Worm (Caenorhabditis elegans): Measurements from ENCODE around the gene pccb-1.

Gene pccb-1

DNA sequence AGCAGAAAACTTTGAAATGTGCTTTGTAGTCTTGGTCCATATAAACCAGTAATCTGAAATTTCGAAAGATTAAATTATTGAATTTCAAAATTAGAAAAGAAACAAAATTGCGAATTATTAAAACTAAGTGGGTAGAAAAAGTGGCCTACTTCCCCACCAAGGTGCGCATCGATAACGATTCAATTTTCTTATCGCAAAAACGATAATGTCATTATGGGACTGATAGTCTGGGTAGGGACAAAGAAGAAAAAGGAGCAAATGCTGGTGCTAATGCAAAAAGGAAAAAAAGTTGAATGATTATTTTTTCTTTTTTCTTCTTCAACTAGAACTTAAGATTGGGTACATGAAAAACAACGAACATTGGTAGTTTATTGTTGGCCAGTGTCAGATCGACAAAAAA, 21.2 kb downstream of the pccb-1 start, which contains the start of gene gpcp-1:
gpcp-1 (minus strand) TSS at position 53 of the 400 bp plus-strand sequence.
- TF ChIP-seq dao-5 (tag; optimal IDR thresholded peaks at IDR 0.05) (no peak), him-1 (tag; optimal IDR thresholded peaks at IDR 0.05) (no peak), W03F9.2 (tag; optimal IDR thresholded peaks at IDR 0.05) (no peak)

DNA sequence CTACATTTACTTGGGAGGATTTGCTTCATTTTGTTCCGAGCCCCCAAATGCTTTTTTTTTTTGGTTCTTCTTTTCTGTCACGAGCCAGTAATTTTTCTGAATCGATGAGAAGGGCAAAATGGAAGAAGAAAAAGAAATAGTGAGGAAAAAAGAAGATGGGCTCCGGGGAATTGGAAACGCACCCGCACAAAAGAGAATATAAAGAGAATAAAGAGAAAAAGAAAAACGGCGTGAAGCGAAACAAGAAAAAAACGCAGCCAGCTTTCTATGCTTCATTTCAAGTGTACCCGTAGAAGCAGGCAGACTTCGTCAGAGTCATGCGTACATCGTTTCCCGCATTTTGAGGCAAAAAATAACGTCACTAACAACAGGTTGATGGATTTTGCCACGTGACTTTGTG, 21.7 kb downstream of the pccb-1 start:
- no peak for TF ChIP-seq W03F9.2 (tag; optimal IDR thresholded peaks at IDR 0.05)
- peak; percentile 76 for TF ChIP-seq him-1 (tag; optimal IDR thresholded peaks at IDR 0.05)

DNA sequence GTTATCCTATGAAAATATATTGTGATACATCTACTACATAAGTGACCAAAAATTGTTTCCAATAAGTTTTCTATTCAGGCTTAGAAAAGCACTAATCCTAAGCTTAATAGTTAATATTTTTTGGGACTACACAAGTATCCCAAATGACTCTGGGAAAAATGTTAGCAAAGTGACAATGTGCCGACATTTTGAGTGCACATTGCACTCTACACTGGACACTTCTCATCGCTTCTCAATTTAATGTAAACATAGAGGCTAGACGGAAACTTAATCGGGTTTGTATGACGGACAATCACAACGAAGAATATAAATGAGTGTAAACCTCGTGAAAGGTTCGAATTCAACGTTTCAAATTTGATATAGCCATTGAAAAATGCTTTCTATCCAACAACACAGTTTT, 22.3 kb downstream of the pccb-1 start:
- TF ChIP-seq W03F9.2 (tag; optimal IDR thresholded peaks at IDR 0.05) (no peak), him-1 (tag; optimal IDR thresholded peaks at IDR 0.05) (no peak), dao-5 (tag; optimal IDR thresholded peaks at IDR 0.05) (no peak)

DNA sequence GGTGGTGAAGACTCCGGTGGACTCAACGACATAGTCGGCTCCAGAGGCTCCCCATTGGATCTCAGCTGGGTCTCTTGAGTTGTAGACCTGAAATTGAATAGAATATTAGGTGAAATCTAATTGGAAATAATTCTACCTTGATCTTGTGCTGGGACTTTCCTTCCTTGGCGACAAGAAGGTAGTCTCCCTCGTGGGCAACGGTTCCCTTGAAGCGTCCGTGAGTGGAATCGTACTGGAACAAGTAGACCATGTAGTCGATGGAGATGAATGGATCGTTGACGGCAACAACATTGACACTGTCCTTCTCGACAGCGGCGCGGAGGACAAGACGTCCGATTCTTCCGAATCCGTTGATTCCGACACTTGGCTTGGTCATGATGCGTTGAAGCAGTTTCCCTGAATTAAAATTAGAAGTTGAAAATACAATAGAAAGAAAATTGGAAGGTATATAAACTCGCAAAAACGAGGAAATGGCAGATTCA, 23.6 kb downstream of the pccb-1 start, which contains the start of gene gpd-3:
gpd-3 (minus strand) TSS at position 396 of the 482 bp plus-strand sequence.
- TF ChIP-seq W03F9.2 (tag; optimal IDR thresholded peaks at IDR 0.05) (no peak), him-1 (tag; optimal IDR thresholded peaks at IDR 0.05) (no peak), dao-5 (tag; optimal IDR thresholded peaks at IDR 0.05) (no peak)

DNA sequence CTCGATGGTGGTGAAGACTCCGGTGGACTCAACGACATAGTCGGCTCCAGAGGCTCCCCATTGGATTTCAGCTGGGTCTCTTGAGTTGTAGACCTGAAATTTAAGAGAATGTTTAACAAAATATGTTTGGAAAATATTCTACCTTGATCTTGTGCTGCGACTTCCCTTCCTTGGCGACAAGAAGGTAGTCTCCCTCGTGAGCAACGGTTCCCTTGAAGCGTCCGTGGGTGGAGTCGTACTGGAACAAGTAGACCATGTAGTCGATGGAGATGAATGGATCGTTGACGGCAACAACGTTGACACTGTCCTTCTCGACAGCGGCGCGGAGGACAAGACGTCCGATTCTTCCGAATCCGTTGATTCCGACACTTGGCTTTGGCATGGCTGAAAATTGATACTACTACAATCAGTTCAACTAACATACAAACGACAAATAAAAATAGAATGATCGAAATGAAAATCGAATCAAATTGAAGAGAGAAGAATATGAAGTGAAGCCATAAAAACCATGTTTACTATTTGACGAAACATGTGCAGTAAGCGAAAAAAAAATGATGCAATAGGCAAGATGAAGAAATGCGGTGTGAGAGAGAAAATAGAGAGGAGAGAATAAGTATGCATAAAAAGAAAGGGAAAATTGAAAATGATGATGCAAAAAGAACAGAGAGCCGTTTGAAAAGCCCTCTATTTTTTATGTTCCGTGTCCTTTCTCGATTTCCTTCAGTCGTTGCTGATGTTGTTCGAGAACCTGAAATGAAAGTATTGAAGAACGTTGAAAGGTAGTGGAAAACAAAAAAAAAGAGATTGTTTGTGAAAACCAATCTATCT, 25.2 kb downstream of the pccb-1 start, which contains the start of gene gpd-2:
gpd-2 (minus strand) TSS at position 384 of the 828 bp plus-strand sequence.
- no peak for TF ChIP-seq him-1 (tag; optimal IDR thresholded peaks at IDR 0.05)
- no peak for TF ChIP-seq dao-5 (tag; optimal IDR thresholded peaks at IDR 0.05)
- no peak for TF ChIP-seq W03F9.2 (tag; optimal IDR thresholded peaks at IDR 0.05)

DNA sequence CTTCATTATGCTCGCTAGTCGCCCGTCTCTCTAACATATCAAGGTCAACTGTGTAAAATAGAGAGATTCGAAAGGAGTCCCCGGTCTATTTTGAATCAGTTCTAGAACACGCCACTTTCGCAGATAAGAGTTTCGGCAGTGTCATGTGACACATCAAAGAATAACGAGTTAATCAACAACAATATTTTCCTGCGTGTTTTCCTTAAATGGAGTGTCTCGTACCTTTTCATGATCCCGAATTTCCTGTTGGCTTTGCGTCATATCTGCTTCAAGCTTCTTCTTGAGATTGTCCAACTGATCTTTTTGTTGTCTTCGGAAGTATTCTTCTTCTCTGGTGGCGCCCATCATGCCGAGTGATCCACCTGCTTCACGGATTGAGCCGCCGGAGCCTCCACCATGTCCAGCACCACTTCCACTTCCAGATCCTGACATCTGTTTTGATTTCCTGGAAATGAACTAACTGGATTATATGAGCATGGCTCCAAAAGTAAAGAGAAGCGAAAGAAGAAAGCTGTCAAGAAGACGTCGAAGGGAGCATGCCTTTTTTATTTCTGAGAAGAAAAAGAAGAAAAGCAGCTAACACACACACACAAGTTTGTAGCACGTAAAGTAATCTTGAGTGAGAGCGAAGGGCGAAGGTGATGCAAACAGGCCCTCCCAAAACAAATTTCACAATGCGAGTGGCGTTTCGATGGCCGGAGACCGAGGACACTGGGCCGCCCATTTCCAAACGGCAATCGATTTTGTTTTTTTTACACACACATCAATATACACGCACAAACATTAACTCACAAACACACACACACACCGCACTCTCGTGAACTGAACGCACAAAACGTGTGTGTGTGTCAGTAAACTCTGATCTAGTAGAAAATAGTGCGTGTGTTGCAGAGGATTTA, 26.0 kb downstream of the pccb-1 start:
- TF ChIP-seq him-1 (tag; optimal IDR thresholded peaks at IDR 0.05): no peak
- peak; percentile 26 for TF ChIP-seq W03F9.2 (tag; optimal IDR thresholded peaks at IDR 0.05)

DNA sequence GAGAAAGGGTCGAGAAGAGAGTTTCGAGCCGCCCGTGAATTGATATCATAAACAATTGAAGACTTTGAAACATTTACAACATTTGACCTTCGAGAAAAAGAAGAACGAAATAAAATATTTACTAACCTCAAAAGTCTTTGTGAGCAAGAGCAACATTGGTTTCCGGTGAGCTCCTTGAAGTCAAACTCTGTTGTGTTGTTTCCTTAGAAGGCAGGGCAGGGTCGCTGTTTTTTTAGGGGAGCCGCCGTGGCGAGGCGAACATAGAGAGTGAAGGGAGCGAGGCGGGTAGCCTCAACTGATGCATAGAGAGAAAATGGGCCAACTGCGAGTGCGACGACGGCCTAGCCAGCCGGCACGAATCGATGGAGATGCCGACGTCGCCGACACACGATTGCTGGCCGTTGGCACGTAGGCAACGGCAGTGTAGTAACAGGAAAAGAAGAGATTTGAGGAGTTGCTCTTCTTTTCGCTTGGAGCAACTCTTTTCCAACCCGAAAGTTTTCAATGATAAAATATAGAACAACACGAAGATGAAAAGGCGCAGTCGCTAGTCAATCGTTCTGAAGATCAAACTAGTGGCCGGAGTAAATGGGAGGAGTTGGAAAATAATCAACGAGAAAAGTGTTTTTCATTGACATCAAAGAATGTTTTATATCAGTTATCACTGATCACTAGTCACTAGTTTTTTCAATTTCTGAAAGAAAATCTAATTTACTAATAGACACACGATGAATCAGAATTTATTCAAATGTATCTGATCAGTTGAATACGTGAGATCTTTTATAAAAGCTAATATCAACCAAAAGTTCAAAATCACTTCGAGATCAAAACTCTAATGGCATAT, 26.9 kb downstream of the pccb-1 start, which contains the start of gene mai-1:
mai-1 (minus strand) TSS at position 557 of the 844 bp plus-strand sequence.
- TF ChIP-seq W03F9.2 (tag; optimal IDR thresholded peaks at IDR 0.05): no peak
- peak; percentile 85 for TF ChIP-seq him-1 (tag; optimal IDR thresholded peaks at IDR 0.05)
- TF ChIP-seq dao-5 (tag; optimal IDR thresholded peaks at IDR 0.05): peak; percentile 42

DNA sequence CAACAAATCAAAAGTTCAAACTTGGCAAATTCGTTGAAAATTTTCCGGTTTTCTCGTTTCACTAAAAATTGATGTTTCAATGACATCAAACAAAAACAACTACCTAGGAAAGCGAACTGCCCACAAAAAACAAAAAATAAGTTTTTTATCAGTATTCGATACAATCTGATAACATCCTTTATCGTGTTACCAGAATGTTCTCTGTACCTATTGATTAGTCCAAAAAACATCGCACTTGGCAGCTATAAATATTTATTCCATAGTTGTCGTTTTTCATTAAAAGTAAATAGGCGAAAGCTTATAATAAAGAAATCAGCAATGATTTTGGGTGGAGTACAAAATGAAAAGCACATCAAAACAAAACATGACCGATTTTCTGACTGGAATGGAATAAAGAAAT, 27.9 kb downstream of the pccb-1 start:
- TF ChIP-seq W03F9.2 (tag; optimal IDR thresholded peaks at IDR 0.05) (no peak), dao-5 (tag; optimal IDR thresholded peaks at IDR 0.05) (no peak)

DNA sequence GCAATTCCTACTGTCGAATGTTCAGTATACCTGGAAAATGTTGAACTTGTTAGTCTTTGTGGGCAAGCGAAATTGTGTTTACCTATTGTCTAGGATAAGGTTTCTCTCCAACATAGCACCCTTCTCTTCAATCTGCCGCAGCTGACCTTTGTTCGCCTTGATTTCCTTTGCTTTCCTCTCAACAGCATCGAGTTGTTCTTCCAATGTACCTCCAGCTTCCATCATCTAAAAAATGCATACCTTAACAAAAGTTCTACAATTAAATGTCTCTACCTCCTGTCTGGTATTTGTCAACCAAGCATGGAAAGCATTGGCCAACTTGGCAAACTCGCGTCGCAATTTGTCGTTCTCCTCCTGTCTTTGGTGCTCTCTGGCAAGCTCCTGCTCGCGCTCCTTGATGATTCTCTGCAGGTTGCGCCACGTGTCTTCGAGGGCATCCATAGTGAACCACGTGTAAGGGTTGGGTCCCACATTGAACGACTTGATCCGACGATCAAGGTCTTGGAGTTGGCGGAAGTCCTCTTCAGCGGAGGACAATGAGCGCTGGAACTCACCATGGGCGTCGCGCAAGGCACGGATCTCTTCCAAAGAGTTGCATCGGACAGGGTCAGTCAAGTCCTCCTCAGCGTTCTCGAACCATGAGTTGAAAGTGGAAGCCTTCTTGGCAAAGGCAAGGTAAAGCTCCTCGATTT, 29.4 kb downstream of the pccb-1 start:
- no peak for TF ChIP-seq dao-5 (tag; optimal IDR thresholded peaks at IDR 0.05)
- no peak for TF ChIP-seq him-1 (tag; optimal IDR thresholded peaks at IDR 0.05)
- TF ChIP-seq W03F9.2 (tag; optimal IDR thresholded peaks at IDR 0.05): no peak

DNA sequence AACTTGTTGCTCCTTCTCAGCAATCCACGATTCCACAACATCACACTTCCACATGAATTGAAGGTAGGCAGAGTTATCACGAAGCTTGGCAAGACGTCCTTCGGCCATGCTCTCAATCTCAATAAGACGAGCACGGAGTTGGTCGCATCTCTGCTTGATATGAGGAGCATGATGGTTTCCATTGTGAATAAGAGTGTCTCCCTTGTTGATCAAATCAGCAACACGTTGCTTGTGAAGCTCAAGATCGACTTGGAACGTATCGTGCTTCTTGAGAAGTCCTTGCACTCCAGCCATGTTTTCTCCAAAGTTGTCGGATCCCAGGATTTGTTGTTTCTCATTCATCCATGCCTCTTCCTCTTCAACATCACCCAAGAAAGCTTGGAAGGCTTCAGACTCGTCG, 30.3 kb downstream of the pccb-1 start:
- TF ChIP-seq dao-5 (tag; optimal IDR thresholded peaks at IDR 0.05) (no peak), him-1 (tag; optimal IDR thresholded peaks at IDR 0.05) (no peak), W03F9.2 (tag; optimal IDR thresholded peaks at IDR 0.05) (no peak)

DNA sequence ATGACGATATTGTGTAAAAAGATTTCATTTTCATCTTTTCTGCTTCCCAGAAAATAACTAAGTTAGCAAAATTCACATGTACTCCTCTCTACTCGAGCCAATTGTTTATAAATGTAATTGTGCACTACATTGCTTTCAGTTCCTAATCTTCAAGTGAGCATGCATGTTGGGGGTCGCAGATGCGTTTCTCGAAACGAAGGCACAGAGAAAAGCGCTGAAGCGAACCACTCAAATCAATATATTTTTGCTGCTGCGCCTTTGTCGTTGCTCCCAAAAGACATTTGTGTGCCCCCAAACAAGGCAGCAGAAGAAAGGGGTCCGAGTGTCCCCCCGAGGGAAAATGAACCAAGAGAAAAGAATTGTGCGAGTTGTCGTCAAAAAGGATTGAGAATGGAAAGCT, 36.9 kb downstream of the pccb-1 start:
- TF ChIP-seq W03F9.2 (tag; optimal IDR thresholded peaks at IDR 0.05): no peak
- peak; percentile 77 for TF ChIP-seq him-1 (tag; optimal IDR thresholded peaks at IDR 0.05)

DNA sequence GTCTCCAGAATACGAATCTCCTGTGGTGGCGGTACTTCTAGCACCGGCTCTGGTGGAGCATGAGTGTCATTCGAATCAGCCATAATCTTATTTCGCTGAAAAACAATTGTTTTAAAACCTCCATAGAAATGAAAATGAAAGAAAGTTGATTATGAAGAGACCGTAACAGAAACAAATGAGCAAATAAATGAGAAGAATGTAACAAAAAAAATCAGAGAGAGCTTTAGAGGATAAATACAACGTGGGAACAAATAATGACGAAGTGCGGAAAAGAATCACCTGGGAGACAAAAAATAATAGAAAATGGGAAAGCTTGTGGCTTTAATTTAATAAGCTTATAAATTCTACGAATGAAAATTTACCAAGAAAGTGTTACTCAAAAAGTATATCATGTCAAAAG, 37.6 kb downstream of the pccb-1 start, which contains the start of gene spc-1:
spc-1 (minus strand) TSS at position 101 of the 400 bp plus-strand sequence.
- TF ChIP-seq W03F9.2 (tag; optimal IDR thresholded peaks at IDR 0.05): no peak
- TF ChIP-seq dao-5 (tag; optimal IDR thresholded peaks at IDR 0.05): no peak
- no peak for TF ChIP-seq him-1 (tag; optimal IDR thresholded peaks at IDR 0.05)
